Fruit fly (Drosophila melanogaster) whole organism, adult: ENCODE results near the gene CG10098.

Experiments
- CG11617 ChIP-seq: fragments of 200-800 bp; sonication (Bioruptor generic); optimal IDR thresholded peaks from 2 replicates; lab custom pipeline; 2017; ENCODE audit warnings: mild to moderate bottlenecking, missing biosample characterization, missing genetic modification reagents, missing genetic modification characterization
- CG12768 ChIP-seq: fragments of 200-800 bp; sonication (Bioruptor generic); optimal IDR thresholded peaks from 2 replicates; lab custom pipeline; 2017; ENCODE audit warnings: missing biosample characterization, missing genetic modification characterization, mild to moderate bottlenecking, moderate library complexity, missing genetic modification reagents
- CG14711 ChIP-seq: fragments of 200-800 bp; sonication (Bioruptor generic); optimal IDR thresholded peaks from 2 replicates; lab custom pipeline; 2018; ENCODE audit warnings: missing biosample characterization, mild to moderate bottlenecking, missing genetic modification characterization, moderate library complexity
- CG1620 ChIP-seq: fragments of 200-800 bp; sonication (Bioruptor generic); optimal IDR thresholded peaks from 2 replicates; lab custom pipeline; 2016; ENCODE audit warnings: missing biosample characterization, missing genetic modification characterization
- CG33017 ChIP-seq: fragments of 200-800 bp; sonication (Bioruptor generic); optimal IDR thresholded peaks from 2 replicates; lab custom pipeline; 2018; ENCODE audit warnings: missing biosample characterization, mild to moderate bottlenecking, missing genetic modification characterization, moderate library complexity
- CG5204 ChIP-seq: fragments of 200-800 bp; sonication (Bioruptor generic); optimal IDR thresholded peaks from 2 replicates; lab custom pipeline; 2016; ENCODE audit warnings: missing biosample characterization, missing genetic modification characterization
- CG7045 ChIP-seq: fragments of 200-800 bp; sonication (Bioruptor generic); optimal IDR thresholded peaks from 2 replicates; lab custom pipeline; 2017; ENCODE audit warnings: missing biosample characterization, mild to moderate bottlenecking, missing genetic modification characterization
- CG7101 ChIP-seq: fragments of 200-800 bp; sonication (Bioruptor generic); optimal IDR thresholded peaks from 2 replicates; lab custom pipeline; 2018; ENCODE audit warnings: missing biosample characterization, mild to moderate bottlenecking, missing genetic modification characterization, moderate library complexity
- Clk ChIP-seq: fragments of 200-800 bp; sonication (Bioruptor generic); optimal IDR thresholded peaks from 2 replicates; lab custom pipeline; 2017; ENCODE audit warnings: missing biosample characterization, missing genetic modification characterization
- Crg-1 ChIP-seq: fragments of 200-800 bp; sonication (Bioruptor generic); optimal IDR thresholded peaks from 2 replicates; lab custom pipeline; 2016; ENCODE audit warnings: missing biosample characterization, missing genetic modification characterization
- Hr96 ChIP-seq: fragments of 200-800 bp; sonication (Bioruptor generic); optimal IDR thresholded peaks from 2 replicates; lab custom pipeline; 2016; ENCODE audit warnings: missing biosample characterization, missing genetic modification characterization
- Mnt ChIP-seq: fragments of 200-800 bp; sonication (Bioruptor generic); optimal IDR thresholded peaks from 2 replicates; lab custom pipeline; 2016; ENCODE audit warnings: missing biosample characterization, mild to moderate bottlenecking, missing genetic modification characterization
- bab1 ChIP-seq: fragments of 200-800 bp; sonication (Bioruptor generic); optimal IDR thresholded peaks from 3 replicates; lab custom pipeline; 2019; ENCODE audit warnings: missing biosample characterization, mild to moderate bottlenecking, missing genetic modification characterization, moderate library complexity
- cic ChIP-seq: fragments of 200-800 bp; sonication (Bioruptor generic); optimal IDR thresholded peaks from 2 replicates; lab custom pipeline; 2017; ENCODE audit warnings: missing biosample characterization, mild to moderate bottlenecking, missing genetic modification characterization, moderate library complexity
- cnc ChIP-seq, 2 experiments: fragments of >200 bp; optimal IDR thresholded peaks; 2 replicates each; lab custom pipeline; 2017
- kay ChIP-seq: fragments of 200-800 bp; sonication (Bioruptor generic); peaks from one replicate; lab custom pipeline; 2016; ENCODE audit warnings: missing biosample characterization, missing genetic modification characterization, borderline replicate concordance
- ovo ChIP-seq: fragments of 200-800 bp; sonication (Bioruptor generic); optimal IDR thresholded peaks from 2 replicates; lab custom pipeline; 2016; ENCODE audit warnings: missing biosample characterization, missing genetic modification characterization
- pad ChIP-seq: fragments of 200-800 bp; sonication (Bioruptor generic); optimal IDR thresholded peaks from 3 replicates; lab custom pipeline; 2017; ENCODE audit warnings: missing biosample characterization, missing genetic modification characterization, mild to moderate bottlenecking, moderate library complexity, missing genetic modification reagents
- tj ChIP-seq: fragments of 200-800 bp; sonication (Bioruptor generic); optimal IDR thresholded peaks from 3 replicates; lab custom pipeline; 2017; ENCODE audit warnings: missing biosample characterization, mild to moderate bottlenecking, missing genetic modification characterization, moderate library complexity
- toe ChIP-seq: fragments of 200-800 bp; sonication (Bioruptor generic); optimal IDR thresholded peaks from 2 replicates; lab custom pipeline; 2016; ENCODE audit warnings: missing biosample characterization, missing genetic modification characterization

The CG10098 gene

dm6 chr3R:7159615-7160014 is 35.3 kb downstream of the CG10098 start:
- no peak for TF ChIP-seq toe (GFP tag; lab: Kevin White, UChicago)
- no peak for TF ChIP-seq ovo (GFP tag; lab: Kevin White, UChicago)
- TF ChIP-seq Clk (GFP tag; lab: Kevin White, UChicago), result no peak
- TF ChIP-seq CG14711 (tag; lab: Kevin White, UChicago), result no peak
- TF ChIP-seq pad (GFP tag; lab: Kevin White, UChicago), result no peak
- no peak for TF ChIP-seq CG11617 (GFP tag; lab: Kevin White, UChicago)
- no peak for TF ChIP-seq CG33017 (tag; lab: Kevin White, UChicago)

DNA sequence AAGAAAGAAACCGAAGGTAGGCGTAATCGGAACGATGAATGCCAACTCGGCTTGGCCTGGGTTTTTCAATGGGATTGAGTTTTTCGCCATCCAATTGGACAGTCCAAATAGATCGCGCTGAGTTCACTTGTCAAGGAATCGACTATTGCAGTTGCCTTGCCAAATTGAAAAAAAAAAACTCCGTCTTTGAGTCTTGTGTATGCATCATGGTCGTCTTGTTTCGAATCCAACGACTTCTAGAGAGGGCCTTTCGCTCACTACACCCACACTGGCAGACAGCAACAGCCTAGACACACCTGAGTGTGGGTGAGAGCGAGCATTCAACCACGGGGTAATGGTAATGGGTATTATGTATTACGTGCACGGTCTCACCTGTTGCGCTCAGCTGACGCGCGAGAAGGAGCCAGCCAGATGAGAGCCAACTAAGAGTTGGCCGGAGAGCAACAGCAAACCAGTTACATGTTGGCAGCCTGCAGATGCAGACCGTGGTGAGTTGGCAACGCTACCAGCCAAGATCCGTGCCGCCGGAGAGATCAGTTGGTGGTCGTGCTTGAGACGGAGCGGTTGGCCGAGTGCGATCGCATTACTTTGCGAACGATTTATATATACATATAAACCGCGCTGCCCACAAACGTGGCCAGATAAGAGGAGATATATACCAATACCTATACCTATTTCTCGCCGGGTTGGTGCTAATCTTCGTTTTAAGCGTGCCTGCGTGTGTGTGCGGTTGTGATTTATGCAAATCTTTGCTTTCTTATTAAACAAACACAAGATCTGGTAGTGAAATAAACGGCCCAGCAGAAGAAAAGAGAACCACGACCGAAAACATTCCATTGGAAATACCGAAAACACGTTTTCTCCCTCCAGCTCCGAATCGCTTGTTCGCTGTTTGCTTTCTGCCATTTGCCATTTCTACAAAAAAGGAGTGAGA is 38.3 kb downstream of the CG10098 start, which contains the start of gene sas:
sas (plus strand) TSS at position 453 of the 934 bp plus-strand sequence.
- no peak for TF ChIP-seq CG1620
- no peak for TF ChIP-seq CG7101 (tag; lab: Kevin White, UChicago)
- no peak for TF ChIP-seq Mnt
- no peak for TF ChIP-seq CG12768 (GFP tag; lab: Kevin White, UChicago)
- no peak for TF ChIP-seq bab1 (GFP tag; lab: Kevin White, UChicago)
- TF ChIP-seq tj, result no peak
- no peak for TF ChIP-seq CG14711 (tag; lab: Kevin White, UChicago)
- no peak for TF ChIP-seq Clk (GFP tag; lab: Kevin White, UChicago)
- no peak for TF ChIP-seq Hr96 (GFP tag; lab: Kevin White, UChicago)
- TF ChIP-seq CG33017 (tag; lab: Kevin White, UChicago), result no peak
- TF ChIP-seq CG5204 (GFP tag; lab: Kevin White, UChicago), result no peak
- TF ChIP-seq cic (GFP tag; lab: Kevin White, UChicago), result no peak

- TF ChIP-seq pad (GFP tag; lab: Kevin White, UChicago) (no peak), tj (no peak), Crg-1 (GFP tag; lab: Kevin White, UChicago) (no peak), CG7045 (GFP tag; lab: Kevin White, UChicago) (no peak), CG12768 (GFP tag; lab: Kevin White, UChicago) (no peak), cnc (optimal IDR thresholded peaks at IDR 0.05; lab: Kevin White, UChicago) (no peak), CG7101 (tag; lab: Kevin White, UChicago) (no peak), ovo (GFP tag; lab: Kevin White, UChicago) (no peak), CG33017 (tag; lab: Kevin White, UChicago) (no peak)
Observed at dm6 chr3R:7169927-7170326, 45.6 kb downstream of the CG10098 start.

- no peak for TF ChIP-seq cic (GFP tag; lab: Kevin White, UChicago)
- TF ChIP-seq CG11617 (GFP tag; lab: Kevin White, UChicago), result no peak
- TF ChIP-seq tj, result no peak
- no peak for TF ChIP-seq Hr96 (GFP tag; lab: Kevin White, UChicago)
- no peak for TF ChIP-seq cnc (optimal IDR thresholded peaks at IDR 0.05; lab: Kevin White, UChicago)
- TF ChIP-seq CG7045 (GFP tag; lab: Kevin White, UChicago), result no peak
- no peak for TF ChIP-seq pad (GFP tag; lab: Kevin White, UChicago)
- no peak for TF ChIP-seq CG14711 (tag; lab: Kevin White, UChicago)
- no peak for TF ChIP-seq bab1 (GFP tag; lab: Kevin White, UChicago)
Observed at dm6 chr3R:7171384-7172099, 47.2 kb downstream of the CG10098 start.

DNA sequence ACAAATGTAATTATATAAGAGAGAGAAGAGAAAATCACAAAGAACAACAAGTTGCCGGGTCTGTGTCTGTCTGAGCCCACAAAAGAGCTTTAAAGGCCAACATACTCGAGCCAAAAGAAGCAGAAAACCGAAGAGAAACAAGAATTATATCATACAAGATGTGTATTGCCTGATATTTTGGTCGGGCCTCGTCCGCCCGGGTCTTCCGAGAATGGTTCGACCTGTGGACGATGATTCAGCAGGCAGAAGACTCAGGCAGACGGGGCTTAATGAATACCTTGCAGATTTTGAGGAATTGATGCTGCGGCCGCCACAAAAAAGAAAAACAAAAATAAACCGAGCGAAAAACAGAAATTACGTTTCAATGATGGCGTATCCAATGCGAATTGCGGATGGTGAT is 48.6 kb downstream of the CG10098 start:
- TF ChIP-seq CG14711 (tag; lab: Kevin White, UChicago) (no peak), pad (GFP tag; lab: Kevin White, UChicago) (no peak), CG33017 (tag; lab: Kevin White, UChicago) (no peak), CG11617 (GFP tag; lab: Kevin White, UChicago) (no peak), Crg-1 (GFP tag; lab: Kevin White, UChicago) (no peak), ovo (GFP tag; lab: Kevin White, UChicago) (no peak), CG1620 (no peak), kay (GFP tag; lab: Kevin White, UChicago) (no peak), Mnt (no peak), cnc (optimal IDR thresholded peaks at IDR 0.05; lab: Kevin White, UChicago) (no peak), CG12768 (GFP tag; lab: Kevin White, UChicago) (no peak), CG7101 (tag; lab: Kevin White, UChicago) (no peak), bab1 (GFP tag; lab: Kevin White, UChicago) (no peak), Hr96 (GFP tag; lab: Kevin White, UChicago) (no peak)

DNA sequence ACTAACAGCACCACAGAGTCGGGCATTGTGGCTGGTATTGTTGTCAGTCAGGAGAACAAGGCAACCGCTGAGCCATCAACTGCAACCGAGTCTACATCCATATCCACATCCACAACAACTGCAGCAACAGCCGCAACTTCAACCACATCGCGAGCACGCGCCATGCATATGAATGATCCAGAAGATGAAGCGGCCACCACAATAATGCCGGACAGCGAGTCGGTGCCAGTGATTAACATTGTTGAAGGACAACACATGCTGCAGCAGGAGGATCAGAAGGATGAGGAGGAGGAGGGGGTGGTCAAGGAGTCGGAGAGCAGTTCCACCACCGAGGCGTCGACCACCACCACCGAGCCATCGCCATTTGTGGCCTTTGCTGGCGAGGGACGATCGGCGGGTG is 50.4 kb downstream of the CG10098 start:
- TF ChIP-seq ovo (GFP tag; lab: Kevin White, UChicago) (no peak), CG7045 (GFP tag; lab: Kevin White, UChicago) (no peak), CG11617 (GFP tag; lab: Kevin White, UChicago) (no peak), cnc (optimal IDR thresholded peaks at IDR 0.05; lab: Kevin White, UChicago) (no peak), Hr96 (GFP tag; lab: Kevin White, UChicago) (no peak), pad (GFP tag; lab: Kevin White, UChicago) (no peak), CG5204 (GFP tag; lab: Kevin White, UChicago) (no peak)
